Fruit fly (Drosophila melanogaster): Measurements from ENCODE around the gene Rala.

The Rala gene

DNA sequence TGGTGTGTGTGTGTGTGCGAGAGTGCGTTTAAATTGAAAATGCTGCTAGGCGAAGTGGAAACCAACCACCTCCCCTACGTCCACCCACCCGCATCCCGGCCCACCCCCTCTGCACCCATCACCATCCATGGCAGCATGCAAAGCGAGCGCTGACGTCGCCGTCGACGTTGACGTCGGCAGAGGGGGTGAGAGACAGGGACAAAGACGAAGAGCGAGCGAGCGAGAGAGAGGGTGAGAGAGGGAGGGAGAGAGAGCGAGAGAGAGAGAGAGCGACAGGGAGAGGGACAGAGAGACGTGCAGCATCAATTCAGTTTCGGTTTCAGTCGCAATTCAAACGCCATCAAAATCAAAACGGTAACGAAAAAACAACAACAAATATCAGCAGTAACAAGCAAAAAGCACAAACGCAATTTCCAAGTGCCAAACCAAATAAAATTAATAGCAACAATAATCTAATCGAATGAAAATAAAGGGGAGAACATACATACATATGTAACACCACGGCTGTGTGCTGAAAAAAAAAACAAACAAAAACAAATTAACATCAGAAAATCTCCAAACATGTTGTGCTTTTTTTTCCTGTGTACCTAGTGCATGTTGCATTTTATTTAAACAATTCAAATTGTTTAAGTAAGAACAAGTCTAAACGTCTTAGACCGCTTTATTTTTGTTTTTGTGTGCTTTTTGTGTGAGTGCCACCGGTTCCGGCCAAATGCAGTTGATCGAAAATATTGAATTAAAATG lies 29.5 kb upstream of the Rala start (continued):
- TF ChIP-seq vvl (GFP tag; IDR thresholded peaks at IDR 0.05) (peak; percentile 34; the same call in 1 of the 2 replicates), sna (GFP tag; IDR thresholded peaks at IDR 0.05; ENCODE audit: partially characterized antibody) (peak; percentile 42; the same call in 1 of the 2 replicates), CG11696 (GFP tag; IDR thresholded peaks at IDR 0.05) (no peak), klu (GFP tag; IDR thresholded peaks at IDR 0.05) (no peak), sug (tag; optimal IDR thresholded peaks at IDR 0.05) (no peak), CG8478 (optimal IDR thresholded peaks at IDR 0.05) (peak; percentile 30), Atf6 (GFP tag; IDR thresholded peaks at IDR 0.05) (no peak), CG2202 (tag; optimal IDR thresholded peaks at IDR 0.05) (no peak), CG9437 (GFP tag; optimal IDR thresholded peaks at IDR 0.05) (no peak), Max (GFP tag; optimal IDR thresholded peaks at IDR 0.05) (no peak), CG5180 (GFP tag; optimal IDR thresholded peaks at IDR 0.05) (peak; percentile 90), CG10543 (GFP tag; optimal IDR thresholded peaks at IDR 0.05) (no peak), CG18599 (GFP tag; optimal IDR thresholded peaks at IDR 0.05) (no peak), CG17385 (GFP tag; optimal IDR thresholded peaks at IDR 0.05) (peak; percentile 43), Hmx (GFP tag; optimal IDR thresholded peaks at IDR 0.05) (no peak), Deaf1 (tag; optimal IDR thresholded peaks at IDR 0.05) (peak; percentile 78), ato (GFP tag; IDR thresholded peaks at IDR 0.05; ENCODE audit: partially characterized antibody) (no peak), CG13775 (GFP tag; optimal IDR thresholded peaks at IDR 0.05) (no peak), CG33557 (GFP tag; optimal IDR thresholded peaks at IDR 0.05) (no peak), hth (optimal IDR thresholded peaks at IDR 0.05) (no peak), grau (tag; optimal IDR thresholded peaks at IDR 0.05) (no peak), CG12071 (GFP tag; optimal IDR thresholded peaks at IDR 0.05) (no peak), Dll (GFP tag; IDR thresholded peaks at IDR 0.05; ENCODE audit: partially characterized antibody) (0 out of 4 replicates have a peak, but pooled peaks have one; percentile 26), Optix (GFP tag; IDR thresholded peaks at IDR 0.05) (no peak), chinmo (GFP tag; IDR thresholded peaks at IDR 0.05; ENCODE audit: partially characterized antibody) (peak; percentile 93; the same call in 3 of the 4 replicates), Trl (optimal IDR thresholded peaks at IDR 0.05) (peak; percentile 96 to 97), Trl (GFP tag; optimal IDR thresholded peaks at IDR 0.05) (peak; percentile 24), CrebB (tag; optimal IDR thresholded peaks at IDR 0.05) (no peak), CG1792 (GFP tag; optimal IDR thresholded peaks at IDR 0.05) (peak; percentile 11), YL-1 (GFP tag; optimal IDR thresholded peaks at IDR 0.05) (no peak), pan (optimal IDR thresholded peaks at IDR 0.05) (no peak), pan (GFP tag; optimal IDR thresholded peaks at IDR 0.05 in 1 of 2, IDR thresholded peaks at IDR 0.05 in 1 of 2) (peak in 1 of 2 experiments; percentile 14), sens-2 (GFP tag; IDR thresholded peaks at IDR 0.05) (no peak), CG7963 (GFP tag; IDR thresholded peaks at IDR 0.05; ENCODE audit: partially characterized antibody) (no peak), ssp (GFP tag; IDR thresholded peaks at IDR 0.05) (no peak), Hsf (GFP tag; optimal IDR thresholded peaks at IDR 0.05) (no peak), CG4360 (GFP tag; IDR thresholded peaks at IDR 0.05) (peak; percentile 57), disco-r (GFP tag; optimal IDR thresholded peaks at IDR 0.05) (no peak), Pdp1 (GFP tag; optimal IDR thresholded peaks at IDR 0.05) (no peak), tna (GFP tag; IDR thresholded peaks at IDR 0.05; ENCODE audit: partially characterized antibody) (0 out of 2 replicates have a peak, but pooled peaks have one; percentile 29), CG13894 (tag; optimal IDR thresholded peaks at IDR 0.05) (no peak), CG14710 (tag; optimal IDR thresholded peaks at IDR 0.05) (no peak), kay (GFP tag; optimal IDR thresholded peaks at IDR 0.05) (no peak), Scr (GFP tag; IDR thresholded peaks at IDR 0.05; ENCODE audit: partially characterized antibody) (peak; percentile 35; the same call in 1 of the 2 replicates), CG9215 (GFP tag; IDR thresholded peaks at IDR 0.05) (no peak), CG7745 (tag; optimal IDR thresholded peaks at IDR 0.05) (no peak)
